Worm (Caenorhabditis elegans) whole organism, L2 larva: ENCODE measurements around the gene Y38F1A.1.

ENCODE experiments used
- C34F6.9 ChIP-seq: fragments of 150-350 bp; optimal IDR thresholded peaks from 2 replicates; lab custom pipeline; 2014; ENCODE audit warnings: missing biosample characterization, missing genetic modification characterization
- F13H6.1 ChIP-seq: sonication (generic microtip); optimal IDR thresholded peaks from 2 replicates; lab custom pipeline; 2016; ENCODE audit warnings: missing genetic modification characterization, missing compliant biosample characterization
- R02D3.7 ChIP-seq: fragments of 150-350 bp; optimal IDR thresholded peaks from 2 replicates; lab custom pipeline; 2014; ENCODE audit warnings: missing biosample characterization, missing genetic modification characterization
- aly-2 ChIP-seq: fragments of 150-350 bp; optimal IDR thresholded peaks from 2 replicates; lab custom pipeline; 2014; ENCODE audit warnings: missing biosample characterization, missing genetic modification characterization
- ama-1 ChIP-seq: fragments of 150-350 bp; optimal IDR thresholded peaks from 2 replicates; lab custom pipeline; 2018; ENCODE audit warnings: inconsistent platforms
- blmp-1 ChIP-seq: sonication (generic microtip); optimal IDR thresholded peaks from 2 replicates; lab custom pipeline; 2017; ENCODE audit warnings: missing genetic modification characterization, mild to moderate bottlenecking, missing compliant biosample characterization, antibody characterized with exemption, moderate library complexity; ENCODE audit not compliant: insufficient read depth
- ceh-16 ChIP-seq: fragments of 150-350 bp; optimal IDR thresholded peaks from 2 replicates; lab custom pipeline; 2014; ENCODE audit warnings: missing biosample characterization, missing genetic modification characterization
- dmd-4 ChIP-seq: sonication (generic microtip); optimal IDR thresholded peaks from 2 replicates; lab custom pipeline; 2017; ENCODE audit warnings: missing biosample characterization, missing genetic modification characterization
- egl-27 ChIP-seq: sonication (generic microtip); optimal IDR thresholded peaks from 3 replicates; lab custom pipeline; 2017; ENCODE audit warnings: missing biosample characterization, missing genetic modification reagents, missing genetic modification characterization
- elt-3 ChIP-seq: sonication (generic microtip); optimal IDR thresholded peaks from 2 replicates; lab custom pipeline; 2017; ENCODE audit warnings: missing biosample characterization, missing genetic modification characterization
- fos-1 ChIP-seq: fragments of 150-350 bp; optimal IDR thresholded peaks from 2 replicates; lab custom pipeline; 2014; ENCODE audit warnings: missing biosample characterization, missing genetic modification characterization
- gmeb-1 ChIP-seq: fragments of 150-350 bp; optimal IDR thresholded peaks from 2 replicates; lab custom pipeline; 2014; ENCODE audit warnings: missing biosample characterization, missing genetic modification characterization
- lsy-2 ChIP-seq, 2 experiments: fragments of 150-350 bp in 1 of 2; sonication (generic microtip) in 1 of 2; optimal IDR thresholded peaks; 2 replicates each; lab custom pipeline; 2014 to 2017; ENCODE audit warnings: missing biosample characterization in 2 of 2, missing genetic modification characterization in 2 of 2
- nhr-10 ChIP-seq: sonication (generic microtip); optimal IDR thresholded peaks from 2 replicates; lab custom pipeline; 2017; ENCODE audit warnings: missing biosample characterization, missing genetic modification characterization
- nhr-12 ChIP-seq: fragments of 150-350 bp; optimal IDR thresholded peaks from 2 replicates; lab custom pipeline; 2014; ENCODE audit warnings: missing biosample characterization, missing genetic modification characterization
- nhr-129 ChIP-seq: fragments of 150-350 bp; optimal IDR thresholded peaks from 2 replicates; lab custom pipeline; 2014; ENCODE audit warnings: missing biosample characterization, missing genetic modification characterization
- nhr-21 ChIP-seq: fragments of 150-350 bp; optimal IDR thresholded peaks from 2 replicates; lab custom pipeline; 2014; ENCODE audit warnings: missing biosample characterization, missing genetic modification characterization
- nhr-23 ChIP-seq: fragments of 150-350 bp; optimal IDR thresholded peaks from 2 replicates; lab custom pipeline; 2014; ENCODE audit warnings: missing biosample characterization, missing genetic modification reagents, missing genetic modification characterization
- nhr-237 ChIP-seq: fragments of 150-350 bp; optimal IDR thresholded peaks from 2 replicates; lab custom pipeline; 2014; ENCODE audit warnings: missing biosample characterization, missing genetic modification characterization
- nhr-25 ChIP-seq: fragments of 150-350 bp; sonication (generic microtip); optimal IDR thresholded peaks from 3 replicates; lab custom pipeline; 2014; ENCODE audit warnings: missing biosample characterization, missing genetic modification characterization
- nhr-6 ChIP-seq: fragments of 150-350 bp; optimal IDR thresholded peaks from 2 replicates; lab custom pipeline; 2014; ENCODE audit warnings: missing biosample characterization, missing genetic modification characterization
- nhr-77 ChIP-seq: fragments of 150-350 bp; optimal IDR thresholded peaks from 2 replicates; lab custom pipeline; 2014; ENCODE audit warnings: missing biosample characterization, missing genetic modification characterization
- peb-1 ChIP-seq: fragments of 150-350 bp; optimal IDR thresholded peaks from 2 replicates; lab custom pipeline; 2014; ENCODE audit warnings: missing biosample characterization, missing genetic modification characterization
- sma-3 ChIP-seq: sonication (generic microtip); optimal IDR thresholded peaks from 2 replicates; lab custom pipeline; 2016; ENCODE audit warnings: missing genetic modification reagents, missing genetic modification characterization, missing compliant biosample characterization
- sma-9 ChIP-seq, 2 experiments: fragments of 150-350 bp in 1 of 2; sonication (generic microtip) in 1 of 2; optimal IDR thresholded peaks; 2 replicates each; lab custom pipeline; 2014 to 2016; ENCODE audit warnings: missing genetic modification characterization in 2 of 2, mild to moderate bottlenecking in 1 of 2, missing biosample characterization in 1 of 2, missing compliant biosample characterization in 1 of 2, missing genetic modification reagents in 1 of 2, moderate library complexity in 1 of 2
- unc-39 ChIP-seq: fragments of 150-350 bp; optimal IDR thresholded peaks from 2 replicates; lab custom pipeline; 2014; ENCODE audit warnings: missing biosample characterization, missing genetic modification characterization
- unc-55 ChIP-seq: fragments of 150-350 bp; sonication (generic microtip); optimal IDR thresholded peaks from 3 replicates; lab custom pipeline; 2014; ENCODE audit warnings: missing biosample characterization, missing genetic modification reagents, missing genetic modification characterization
- unc-62 ChIP-seq: fragments of 150-350 bp; optimal IDR thresholded peaks from 2 replicates; lab custom pipeline; 2014; ENCODE audit warnings: missing biosample characterization, missing genetic modification reagents, missing genetic modification characterization
- zag-1 ChIP-seq: fragments of 150-350 bp; optimal IDR thresholded peaks from 2 replicates; lab custom pipeline; 2014; ENCODE audit warnings: missing biosample characterization, missing genetic modification characterization
- ztf-1 ChIP-seq: fragments of 200-800 bp; sonication (Bioruptor generic); conservative IDR thresholded peaks from 2 replicates; pipeline ENCODE4 v1.3.6; 2022; ENCODE audit warnings: missing genetic modification characterization, missing compliant biosample characterization
- ztf-4 ChIP-seq: fragments of 150-350 bp; optimal IDR thresholded peaks from 2 replicates; lab custom pipeline; 2014; ENCODE audit warnings: missing biosample characterization, missing genetic modification characterization

Y38F1A.1 gene

DNA sequence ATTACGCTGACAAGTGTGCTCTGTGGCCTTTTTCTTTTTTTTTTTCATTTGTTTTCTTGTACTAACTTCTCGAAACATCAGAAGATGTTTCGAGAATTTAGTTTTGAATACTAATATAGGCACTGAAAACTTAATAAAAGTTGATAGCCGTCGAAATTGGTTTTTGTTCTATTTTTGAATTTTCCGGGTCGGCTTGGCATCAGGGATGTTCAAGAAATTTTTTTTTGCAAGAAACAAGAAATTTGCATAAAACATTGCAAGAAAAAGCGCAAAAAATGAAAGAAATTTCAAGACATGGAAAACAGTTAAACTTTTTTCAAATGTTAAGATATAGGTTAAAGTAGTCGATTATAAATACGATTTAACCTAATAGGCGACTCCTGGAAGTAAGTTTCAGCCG lies 31.3 kb downstream of the Y38F1A.1 start:
- no peak for TF ChIP-seq ama-1 (lab: Kevin White, UChicago)

DNA sequence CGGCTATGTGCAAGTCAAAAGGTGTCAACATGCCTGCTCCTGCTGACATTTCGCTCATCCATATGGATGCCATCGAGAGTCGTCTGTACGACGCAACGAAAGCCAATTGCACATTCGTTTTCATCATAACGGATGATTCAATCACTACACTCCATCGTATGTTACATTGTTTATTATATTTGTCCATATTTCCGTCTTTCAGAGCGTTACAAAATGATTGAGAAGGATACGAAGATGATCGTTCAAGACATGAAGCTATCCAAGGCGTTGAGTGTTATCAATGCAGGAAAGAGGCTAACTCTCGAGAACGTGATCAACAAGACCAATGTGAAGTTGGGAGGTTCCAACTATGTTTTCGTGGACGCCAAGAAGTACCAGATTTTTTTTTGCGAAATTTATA lies 33.1 kb downstream of the Y38F1A.1 start:
- TF ChIP-seq zag-1 (tag; lab: Kevin White, UChicago) (no peak), blmp-1 (tag; lab: Kevin White, UChicago) (no peak), R02D3.7 (tag; lab: Kevin White, UChicago) (no peak)

DNA sequence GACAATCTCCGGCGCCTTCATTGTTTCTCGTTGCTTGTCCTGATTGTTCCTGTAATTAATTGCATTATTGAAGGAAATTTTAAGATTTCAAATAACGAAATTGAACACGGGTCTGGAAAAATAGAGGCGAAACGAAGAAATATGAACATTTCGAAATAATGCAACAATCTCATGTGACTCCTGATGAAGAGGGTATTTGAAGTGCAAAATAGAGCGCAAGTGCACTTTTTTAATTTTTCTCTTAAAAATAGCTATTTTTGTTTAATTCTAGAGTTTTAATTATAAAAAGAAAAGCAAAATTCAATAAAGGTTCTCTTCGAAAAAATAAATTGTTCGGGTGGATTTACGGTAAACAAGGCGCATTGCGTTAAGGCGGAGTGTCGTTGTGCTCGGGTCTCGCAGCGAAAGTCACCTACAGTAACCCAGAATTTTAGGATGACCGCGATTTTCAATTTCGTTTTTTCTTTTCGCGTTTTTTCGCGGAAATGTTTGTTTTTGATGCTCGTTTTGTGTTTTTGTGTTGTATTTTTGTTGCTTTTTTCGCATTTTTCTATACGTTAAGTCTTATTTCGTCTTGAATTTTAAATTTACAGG lies 35.5 kb downstream of the Y38F1A.1 start, which contains the start of the genes F58G1.2 and wago-4:
Gene F58G1.2 (minus strand): TSS at position 51 of the 594 bp plus-strand sequence.
Gene wago-4 (plus strand): TSS at position 592 of the 594 bp plus-strand sequence.
- TF ChIP-seq lsy-2 (tag; optimal IDR thresholded peaks at IDR 0.05; lab: Kevin White, UChicago) (peak; percentile 34 to 88), unc-55 (peak; percentile 56), R02D3.7 (tag; lab: Kevin White, UChicago) (peak; percentile 71), ztf-4 (tag; lab: Kevin White, UChicago) (no peak)

DNA sequence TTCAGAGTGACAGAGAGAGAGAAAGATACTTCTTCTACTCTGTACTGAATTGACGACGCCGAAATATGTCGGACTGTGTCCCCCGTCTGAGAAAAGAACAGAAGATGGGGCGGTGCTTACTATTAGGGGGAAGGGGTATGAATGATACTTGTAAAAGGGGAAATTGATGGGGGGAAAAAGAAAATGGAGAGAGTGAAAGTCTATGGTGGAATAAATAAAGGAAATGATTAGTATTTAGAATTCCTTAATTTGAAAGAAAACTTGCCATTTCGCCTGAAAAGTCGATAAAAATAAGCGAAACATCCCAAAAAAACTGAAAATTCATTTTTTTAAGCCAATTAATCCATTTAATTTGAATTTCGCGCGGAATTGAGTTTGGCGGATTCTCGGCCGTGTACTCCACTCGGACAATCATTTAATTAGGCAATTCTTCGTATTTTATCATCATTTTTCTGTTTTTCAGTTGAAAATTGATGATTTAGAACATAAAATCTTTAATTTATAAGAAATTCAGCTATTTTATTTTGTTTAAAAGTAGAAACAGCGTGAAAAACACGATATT lies 40.0 kb downstream of the Y38F1A.1 start, which contains the start of gene F35C5.12:
Gene F35C5.12 (minus strand): TSS at position 51 of the 562 bp plus-strand sequence.
- peak; percentile 30 for TF ChIP-seq fos-1 (tag; lab: Kevin White, UChicago)
- no peak for TF ChIP-seq nhr-129 (tag; lab: Kevin White, UChicago)
- TF ChIP-seq ceh-16 (tag; lab: Kevin White, UChicago), result peak; percentile 2
- peak; percentile 91 for TF ChIP-seq gmeb-1 (tag; lab: Kevin White, UChicago)
- TF ChIP-seq nhr-21 (tag; lab: Kevin White, UChicago), result peak; percentile 12
- no peak for TF ChIP-seq nhr-237 (tag; lab: Kevin White, UChicago)
- peak; percentile 60 for TF ChIP-seq sma-3 (GFP tag; lab: Kevin White, UChicago)
- no peak for TF ChIP-seq nhr-6 (tag; lab: Kevin White, UChicago)
- peak; percentile 6 for TF ChIP-seq F13H6.1 (tag; lab: Kevin White, UChicago)
- TF ChIP-seq C34F6.9 (tag; lab: Kevin White, UChicago), result peak; percentile 46
- TF ChIP-seq unc-39, result no peak
- TF ChIP-seq peb-1 (tag; lab: Kevin White, UChicago), result no peak
- TF ChIP-seq dmd-4 (tag; lab: Kevin White, UChicago), result no peak
- peak; percentile 47 for TF ChIP-seq sma-9 (GFP tag; optimal IDR thresholded peaks at IDR 0.05; lab: Kevin White, UChicago)
- no peak for TF ChIP-seq sma-9 (tag; optimal IDR thresholded peaks at IDR 0.05; lab: Kevin White, UChicago)
- TF ChIP-seq nhr-25 (tag; lab: Kevin White, UChicago), result peak; percentile 36
- peak; percentile 8 to 74 for TF ChIP-seq lsy-2 (tag; optimal IDR thresholded peaks at IDR 0.05; lab: Kevin White, UChicago)
- no peak for TF ChIP-seq ztf-4 (tag; lab: Kevin White, UChicago)
- TF ChIP-seq unc-55, result peak; percentile 55
- TF ChIP-seq nhr-10 (tag; lab: Kevin White, UChicago), result no peak
- TF ChIP-seq, all 48 proteins: peak for 11

DNA sequence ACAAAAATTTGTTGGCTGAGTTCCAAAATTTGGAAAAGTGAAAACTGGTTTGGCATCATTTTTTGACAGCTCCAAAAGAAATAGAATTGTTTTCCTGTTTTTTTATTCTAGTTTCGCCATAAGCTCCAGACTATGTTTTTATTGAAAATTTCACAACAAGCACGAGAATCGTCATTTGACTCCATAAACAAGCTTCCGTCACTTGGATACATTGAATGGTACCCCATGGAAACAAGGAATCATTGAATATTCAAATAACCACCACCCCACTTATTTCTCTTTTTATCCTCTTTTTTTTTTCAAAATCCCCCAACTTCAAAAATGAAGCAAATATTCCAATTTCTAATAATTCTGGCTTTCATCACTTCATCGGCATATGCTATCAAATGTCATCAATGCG lies 45.8 kb downstream of the Y38F1A.1 start, which contains the start of gene ddn-2:
Gene ddn-2 (plus strand): TSS at position 301 of the 400 bp plus-strand sequence.
- TF ChIP-seq egl-27 (tag; lab: Kevin White, UChicago), result no peak
- TF ChIP-seq nhr-25 (tag; lab: Kevin White, UChicago), result no peak
- no peak for TF ChIP-seq blmp-1 (tag; lab: Kevin White, UChicago)
- TF ChIP-seq ztf-1 (GFP tag; lab: Robert Waterston, UW), result no peak
- no peak for TF ChIP-seq nhr-12 (tag; lab: Kevin White, UChicago)
- no peak for TF ChIP-seq unc-62 (GFP tag; lab: Kevin White, UChicago)
- TF ChIP-seq nhr-10 (tag; lab: Kevin White, UChicago), result no peak
- TF ChIP-seq gmeb-1 (tag; lab: Kevin White, UChicago), result no peak
- no peak for TF ChIP-seq aly-2
- TF ChIP-seq nhr-237 (tag; lab: Kevin White, UChicago), result no peak
- TF ChIP-seq sma-3 (GFP tag; lab: Kevin White, UChicago), result no peak
- TF ChIP-seq sma-9 (GFP tag; optimal IDR thresholded peaks at IDR 0.05; lab: Kevin White, UChicago), result no peak
- no peak for TF ChIP-seq sma-9 (tag; optimal IDR thresholded peaks at IDR 0.05; lab: Kevin White, UChicago)
- no peak for TF ChIP-seq nhr-77 (tag; lab: Kevin White, UChicago)
- no peak for TF ChIP-seq fos-1 (tag; lab: Kevin White, UChicago)
- no peak for TF ChIP-seq C34F6.9 (tag; lab: Kevin White, UChicago)
- no peak for TF ChIP-seq unc-39
- no peak for TF ChIP-seq ceh-16 (tag; lab: Kevin White, UChicago)
- no peak for TF ChIP-seq elt-3 (tag; lab: Kevin White, UChicago)
- no peak for TF ChIP-seq nhr-23 (tag; lab: Kevin White, UChicago)
